Worm (Caenorhabditis elegans): ENCODE data around the gene slc-36.3.

The slc-36.3 gene

DNA sequence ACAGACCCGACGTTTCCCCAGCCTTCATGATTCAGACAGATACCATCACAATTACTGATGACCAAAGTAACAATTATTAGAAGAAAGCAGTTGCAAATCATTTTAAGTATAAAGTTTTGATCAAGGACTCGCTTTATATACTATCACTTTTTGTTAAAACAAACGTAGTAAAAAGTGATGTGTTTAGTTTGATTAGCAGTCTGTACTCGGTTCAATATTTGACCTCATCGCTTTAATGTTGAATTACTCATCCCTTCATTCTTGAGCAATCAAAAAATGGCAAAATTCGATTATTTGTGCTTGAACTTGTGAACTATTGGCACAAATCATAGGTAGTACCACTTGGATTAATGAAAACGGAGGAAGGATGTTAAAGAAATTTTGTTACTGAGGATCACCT lies 14.3 kb upstream of the slc-36.3 start, which contains the start of gene abf-4:
TSS of gene abf-4 (minus strand) at position 101 of the 400 bp plus-strand sequence.
- TF ChIP-seq ets-4 (GFP tag; optimal IDR thresholded peaks at IDR 0.05) = no peak
- no peak for TF ChIP-seq lsy-27 (tag; optimal IDR thresholded peaks at IDR 0.05; ENCODE audit: borderline replicate concordance, insufficient read depth)
- no peak for TF ChIP-seq Y53F4B.3 (GFP tag; IDR thresholded peaks at IDR 0.05)
- no peak for TF ChIP-seq zfh-2 (GFP tag; conservative IDR thresholded peaks at IDR 0.05)
- no peak for TF ChIP-seq madf-8 (GFP tag; conservative IDR thresholded peaks at IDR 0.05)
- TF ChIP-seq rec-8 (tag; optimal IDR thresholded peaks at IDR 0.05) = no peak
- TF ChIP-seq ceh-100 (GFP tag; IDR thresholded peaks at IDR 0.05) = no peak
- TF ChIP-seq F49E8.2 (tag; optimal IDR thresholded peaks at IDR 0.05; ENCODE audit: insufficient read depth) = no peak
- TF ChIP-seq tlf-1 (GFP tag; optimal IDR thresholded peaks at IDR 0.05) = no peak
- no peak for TF ChIP-seq hlh-12 (tag; optimal IDR thresholded peaks at IDR 0.05)
- TF ChIP-seq D2030.7 (GFP tag; IDR thresholded peaks at IDR 0.05) = no peak
- TF ChIP-seq sdz-38 (tag; optimal IDR thresholded peaks at IDR 0.05) = no peak

DNA sequence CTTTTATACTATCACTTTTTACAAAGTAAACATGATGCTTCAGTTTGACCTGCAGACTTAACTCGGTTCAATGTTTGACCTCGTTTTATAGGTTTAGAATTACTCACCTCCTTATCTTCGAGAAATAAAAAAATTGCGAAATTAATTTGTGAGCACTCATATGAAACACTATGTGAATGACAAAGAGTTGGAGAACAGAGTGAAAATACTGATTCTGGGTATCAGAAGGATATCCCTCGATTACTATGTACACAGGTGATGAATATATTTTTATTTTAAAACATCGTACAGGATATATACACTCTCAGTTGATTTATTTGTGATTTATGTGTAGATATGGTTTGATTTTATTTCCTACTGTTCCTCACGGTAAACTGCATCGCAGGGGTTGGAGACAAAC lies 12.3 kb upstream of the slc-36.3 start, which contains the start of gene Y38H6C.23:
TSS of gene Y38H6C.23 (minus strand) at position 101 of the 400 bp plus-strand sequence.
- TF ChIP-seq Y67H2A.10 (GFP tag; conservative IDR thresholded peaks at IDR 0.05) (no peak), let-526 (GFP tag; IDR thresholded peaks at IDR 0.05) (no peak), nhr-80 (tag; optimal IDR thresholded peaks at IDR 0.05) (peak; percentile 2), repo-1 (tag; optimal IDR thresholded peaks at IDR 0.05) (no peak), madf-6 (GFP tag; IDR thresholded peaks at IDR 0.05) (no peak), D2030.7 (GFP tag; IDR thresholded peaks at IDR 0.05) (no peak)

DNA sequence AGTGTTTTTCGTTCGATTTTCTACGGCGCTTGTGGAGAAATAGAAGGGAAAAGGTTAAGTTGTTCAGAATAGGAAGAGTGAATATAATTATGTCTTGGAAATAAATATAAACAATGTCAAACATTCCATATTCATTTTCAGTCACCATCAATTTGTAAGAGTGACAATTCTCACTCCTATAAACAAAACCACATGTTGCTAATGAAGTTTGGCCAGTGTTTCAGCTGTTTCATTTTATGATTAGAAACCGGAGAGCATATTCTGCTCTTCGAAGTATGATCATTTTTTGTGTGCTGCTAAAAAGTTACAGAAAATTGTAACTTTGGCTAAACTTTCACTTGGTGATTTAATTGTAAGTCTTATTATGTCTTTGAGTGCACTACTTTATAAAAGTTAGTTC lies 11.1 kb upstream of the slc-36.3 start, which contains the start of gene Y38H6C.21:
TSS of gene Y38H6C.21 (minus strand) at position 148 of the 400 bp plus-strand sequence.
- TF ChIP-seq ceh-27 (GFP tag; optimal IDR thresholded peaks at IDR 0.05) (no peak), nhr-80 (tag; optimal IDR thresholded peaks at IDR 0.05) (peak; percentile 24)

DNA sequence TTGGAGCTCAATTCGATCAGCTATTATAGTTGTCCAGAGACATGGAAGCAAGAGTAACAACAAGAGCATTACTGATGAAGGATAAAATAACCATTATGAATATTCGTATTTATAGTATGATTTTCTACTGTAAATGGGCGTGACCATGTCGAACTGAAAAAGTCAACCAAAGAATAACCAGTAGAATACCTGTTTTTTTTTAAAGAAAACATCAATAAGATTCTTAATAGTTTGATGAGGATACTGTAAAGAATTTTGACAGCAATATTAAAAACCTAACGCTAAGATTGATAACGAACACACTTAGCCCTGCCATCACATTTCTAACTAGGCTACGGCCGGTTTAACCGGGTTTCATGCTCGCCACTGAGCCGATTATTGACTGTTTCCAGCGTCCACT lies 9.0 kb upstream of the slc-36.3 start, which contains the start of gene vmo-1:
TSS of gene vmo-1 (minus strand) at position 101 of the 400 bp plus-strand sequence.
- TF ChIP-seq hmg-20 (GFP tag; IDR thresholded peaks at IDR 0.05) (no peak), let-526 (GFP tag; IDR thresholded peaks at IDR 0.05) (no peak), Y56A3A.18 (GFP tag; IDR thresholded peaks at IDR 0.05) (no peak), ztf-3 (GFP tag; optimal IDR thresholded peaks at IDR 0.05) (no peak), F10E7.11 (tag; optimal IDR thresholded peaks at IDR 0.05) (no peak), hrde-1 (tag; optimal IDR thresholded peaks at IDR 0.05; ENCODE audit: borderline replicate concordance) (no peak), him-1 (tag; optimal IDR thresholded peaks at IDR 0.05) (no peak), lag-1 (GFP tag; IDR thresholded peaks at IDR 0.05) (no peak), ztf-25 (GFP tag; IDR thresholded peaks at IDR 0.05) (no peak), mcd-1 (GFP tag; IDR thresholded peaks at IDR 0.05) (no peak), attf-3 (GFP tag; conservative IDR thresholded peaks at IDR 0.05) (no peak), dpl-1 (GFP tag; optimal IDR thresholded peaks at IDR 0.05) (no peak), T26A5.8 (tag; optimal IDR thresholded peaks at IDR 0.05) (no peak), Y67H2A.10 (GFP tag; conservative IDR thresholded peaks at IDR 0.05) (no peak), Y53F4B.3 (GFP tag; IDR thresholded peaks at IDR 0.05) (no peak), bed-2 (GFP tag; IDR thresholded peaks at IDR 0.05) (no peak)

DNA sequence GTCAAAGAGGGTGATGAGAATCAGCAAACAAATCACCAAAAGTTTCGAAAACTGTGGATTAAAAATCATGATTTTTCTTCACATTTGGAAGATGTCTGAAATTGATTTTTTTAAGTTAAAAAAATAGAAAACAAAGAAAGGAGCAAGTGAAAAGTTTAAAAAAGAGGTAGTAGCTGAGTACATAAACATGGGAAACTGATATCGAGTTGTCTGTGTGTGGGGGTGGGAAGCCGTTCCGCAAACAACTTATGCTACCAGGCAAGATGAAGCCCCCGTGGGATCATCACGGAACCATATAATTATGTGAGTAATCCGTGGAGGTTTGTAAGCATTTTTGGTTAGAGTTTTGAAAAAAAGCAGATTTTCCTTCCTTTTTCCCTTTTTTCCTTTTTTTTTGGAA lies 7.1 kb upstream of the slc-36.3 start, which contains the start of gene Y38H6C.20:
TSS of gene Y38H6C.20 (minus strand) at position 101 of the 400 bp plus-strand sequence.
- TF ChIP-seq F10E7.11 (tag; optimal IDR thresholded peaks at IDR 0.05) (no peak), B0035.1 (tag; optimal IDR thresholded peaks at IDR 0.05) (no peak), snpc-1.1 (tag; optimal IDR thresholded peaks at IDR 0.05; ENCODE audit: insufficient read depth) (no peak), zim-3 (tag; optimal IDR thresholded peaks at IDR 0.05) (no peak), Y53F4B.3 (GFP tag; IDR thresholded peaks at IDR 0.05) (no peak), sdz-38 (tag; optimal IDR thresholded peaks at IDR 0.05) (no peak), F39B2.1 (GFP tag; IDR thresholded peaks at IDR 0.05) (no peak), hmg-1.2 (GFP tag; IDR thresholded peaks at IDR 0.05) (no peak), snpc-1.3 (tag; optimal IDR thresholded peaks at IDR 0.05; ENCODE audit: insufficient read depth) (no peak), hlh-26 (GFP tag; conservative IDR thresholded peaks at IDR 0.05) (no peak), pha-4 (tag; optimal IDR thresholded peaks at IDR 0.05) (no peak), F37B4.10 (GFP tag; IDR thresholded peaks at IDR 0.05) (no peak), sptf-2 (GFP tag; optimal IDR thresholded peaks at IDR 0.05) (no peak), hsf-1 (GFP tag; IDR thresholded peaks at IDR 0.05) (no peak)

Measured in whole organism, young adult.